Fruit fly (Drosophila melanogaster): ENCODE data around the gene tsg.

tsg gene

DNA sequence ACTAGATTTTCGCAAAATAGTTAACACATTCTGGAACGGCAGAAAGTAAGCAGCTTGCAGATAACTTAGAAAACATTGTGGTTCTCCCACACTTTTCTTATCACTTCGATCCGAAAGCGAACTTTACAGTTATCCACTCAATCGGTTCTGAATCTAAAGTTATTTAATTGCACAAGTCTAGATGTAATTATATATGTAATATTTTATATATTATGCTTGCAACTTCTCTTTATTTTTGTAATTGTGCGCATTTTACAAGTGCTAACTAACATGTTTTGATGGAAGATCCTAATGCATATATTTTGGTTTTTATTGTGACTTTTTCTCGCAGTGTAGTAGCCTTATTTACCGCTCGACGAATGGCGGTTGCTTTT lies 15.6 kb upstream of the tsg start (continued):
- peak; percentile 2; the same call in 1 of the 2 replicates for TF ChIP-seq Rfx (GFP tag; IDR thresholded peaks at IDR 0.05)
- peak; percentile 79 for TF ChIP-seq CG17361 (GFP tag; IDR thresholded peaks at IDR 0.05)
- peak; percentile 4 for TF ChIP-seq Nf-YC (tag; optimal IDR thresholded peaks at IDR 0.05)
- no peak for TF ChIP-seq zen (tag; optimal IDR thresholded peaks at IDR 0.05)
- no peak for TF ChIP-seq CG11696 (GFP tag; IDR thresholded peaks at IDR 0.05)
- peak; percentile 58 for TF ChIP-seq CG9437 (GFP tag; optimal IDR thresholded peaks at IDR 0.05)
- TF ChIP-seq dpn (GFP tag; optimal IDR thresholded peaks at IDR 0.05): peak in 1 of 2 experiments; percentile 2
- no peak for TF ChIP-seq Ravus (GFP tag; IDR thresholded peaks at IDR 0.05)
- TF ChIP-seq CG43689 (GFP tag; IDR thresholded peaks at IDR 0.05): no peak
- no peak for TF ChIP-seq sens (GFP tag)
- TF ChIP-seq CG11093 (GFP tag; IDR thresholded peaks at IDR 0.05): no peak
- TF ChIP-seq stwl (tag; optimal IDR thresholded peaks at IDR 0.05): no peak
- TF ChIP-seq CG15514 (GFP tag; optimal IDR thresholded peaks at IDR 0.05): no peak
- TF ChIP-seq CG6272 (GFP tag; IDR thresholded peaks at IDR 0.05): 0 out of 2 replicates have a peak, but pooled peaks have one; percentile 2
- no peak for TF ChIP-seq org-1 (GFP tag; optimal IDR thresholded peaks at IDR 0.05)
- TF ChIP-seq CG1603 (tag; optimal IDR thresholded peaks at IDR 0.05): no peak
- TF ChIP-seq Hmr (GFP tag; optimal IDR thresholded peaks at IDR 0.05): no peak
- TF ChIP-seq sna (GFP tag; IDR thresholded peaks at IDR 0.05; ENCODE audit: partially characterized antibody): no peak
- TF ChIP-seq Lhr (GFP tag; optimal IDR thresholded peaks at IDR 0.05): no peak
- no peak for TF ChIP-seq HLH4C (GFP tag; IDR thresholded peaks at IDR 0.05; ENCODE audit: partially characterized antibody)
- TF ChIP-seq gsb (GFP tag; IDR thresholded peaks at IDR 0.05): no peak
- TF ChIP-seq jigr1 (GFP tag; IDR thresholded peaks at IDR 0.05): 0 out of 3 replicates have a peak, but pooled peaks have one; percentile 3
- TF ChIP-seq tx (GFP tag; optimal IDR thresholded peaks at IDR 0.05): no peak
- peak; percentile 43 for TF ChIP-seq CG13424 (tag; optimal IDR thresholded peaks at IDR 0.05)
- no peak for TF ChIP-seq yki (optimal IDR thresholded peaks at IDR 0.05)
- TF ChIP-seq Nf-YB (GFP tag; optimal IDR thresholded peaks at IDR 0.05): no peak
- TF ChIP-seq bab2 (GFP tag; optimal IDR thresholded peaks at IDR 0.05): no peak
- no peak for TF ChIP-seq amos (GFP tag; IDR thresholded peaks at IDR 0.05; ENCODE audit: partially characterized antibody)
- TF ChIP-seq CG8924 (tag; optimal IDR thresholded peaks at IDR 0.05): peak; percentile 26
- TF ChIP-seq CG11723 (GFP tag; optimal IDR thresholded peaks at IDR 0.05): peak; percentile 30
- no peak for TF ChIP-seq Adf1 (GFP tag; IDR thresholded peaks at IDR 0.05)
- TF ChIP-seq Dbx (GFP tag; IDR thresholded peaks at IDR 0.05): no peak
- TF ChIP-seq Eip74EF (GFP tag; optimal IDR thresholded peaks at IDR 0.05): peak in 1 of 2 experiments; percentile 4
- TF ChIP-seq CG10979 (tag; optimal IDR thresholded peaks at IDR 0.05): no peak
- peak; percentile 31 for TF ChIP-seq CG12104 (GFP tag; optimal IDR thresholded peaks at IDR 0.05)
- 0 out of 3 replicates have a peak, but pooled peaks have one; percentile 6 for TF ChIP-seq tgo (GFP tag; IDR thresholded peaks at IDR 0.05)
- TF ChIP-seq CG8290 (GFP tag; optimal IDR thresholded peaks at IDR 0.05): no peak
- TF ChIP-seq CG8290 (tag; optimal IDR thresholded peaks at IDR 0.05): no peak
- no peak for TF ChIP-seq CG3163 (GFP tag; optimal IDR thresholded peaks at IDR 0.05)
- no peak for TF ChIP-seq sd (tag; optimal IDR thresholded peaks at IDR 0.05)
- TF ChIP-seq maf-S (GFP tag; optimal IDR thresholded peaks at IDR 0.05): no peak
- no peak for TF ChIP-seq C15 (GFP tag; IDR thresholded peaks at IDR 0.05)
- TF ChIP-seq CG12744 (GFP tag; optimal IDR thresholded peaks at IDR 0.05): no peak
- TF ChIP-seq CG13296 (GFP tag; optimal IDR thresholded peaks at IDR 0.05): peak; percentile 11
- peak; percentile 54 for TF ChIP-seq CG18262 (tag; optimal IDR thresholded peaks at IDR 0.05)
- TF ChIP-seq CG13775 (GFP tag; optimal IDR thresholded peaks at IDR 0.05): peak; percentile 3
- TF ChIP-seq Gsc (GFP tag; IDR thresholded peaks at IDR 0.05): no peak
- peak; percentile 67 for TF ChIP-seq CG7556 (GFP tag; optimal IDR thresholded peaks at IDR 0.05)
